Worm (Caenorhabditis elegans) whole organism, L4 larva: ENCODE results near the gene ndub-2.
A peak's percentile ranks its signal among the peaks of the same experiment; 100 is the strongest.

Source experiments
- F26F4.8 ChIP-seq: fragments of 200-800 bp; sonication (Bioruptor generic); conservative IDR thresholded peaks from 2 replicates; pipeline ENCODE4 v1.3.6; 2022; ENCODE audit warnings: missing genetic modification characterization, missing compliant biosample characterization
- F44E2.7 ChIP-seq: fragments of 200-800 bp; sonication (Bioruptor generic); IDR thresholded peaks from 2 replicates; pipeline ENCODE4 v2.1.2; 2022; ENCODE audit warnings: missing genetic modification characterization, missing compliant biosample characterization
- T20F7.1 ChIP-seq: fragments of 200-800 bp; sonication (Bioruptor generic); optimal IDR thresholded peaks from 2 replicates; lab custom pipeline; 2018; ENCODE audit warnings: mild to moderate bottlenecking, missing genetic modification characterization, missing compliant biosample characterization
- T26A8.4 ChIP-seq: fragments of 200-800 bp; sonication (Bioruptor generic); IDR thresholded peaks from 2 replicates; pipeline ENCODE4 v1.3.6; 2022; ENCODE audit warnings: missing genetic modification characterization, missing compliant biosample characterization
- Y105C5A.15 ChIP-seq: fragments of 200-800 bp; sonication (Bioruptor generic); IDR thresholded peaks from 2 replicates; pipeline ENCODE4 v1.3.6; 2022; ENCODE audit warnings: missing genetic modification characterization, missing compliant biosample characterization
- aha-1 ChIP-seq: fragments of 150-350 bp; peaks from one replicate; lab custom pipeline; 2014; ENCODE audit warnings: missing biosample characterization, missing genetic modification characterization
- arid-1 ChIP-seq: fragments of 200-800 bp; sonication (Bioruptor generic); conservative IDR thresholded peaks from 2 replicates; pipeline ENCODE4 v1.3.6; 2022; ENCODE audit warnings: missing genetic modification reagents, missing genetic modification characterization, missing compliant biosample characterization
- ceh-20 ChIP-seq: fragments of 200-800 bp; sonication (Bioruptor generic); IDR thresholded peaks from 2 replicates; pipeline ENCODE4 v1.3.6; 2022; ENCODE audit warnings: missing genetic modification reagents, missing genetic modification characterization, missing compliant biosample characterization
- ces-1 ChIP-seq: fragments of 150-350 bp; sonication (generic microtip); optimal IDR thresholded peaks from 4 replicates; lab custom pipeline; 2014; ENCODE audit warnings: missing biosample characterization, missing genetic modification reagents, missing genetic modification characterization
- ctbp-1 ChIP-seq: fragments of 200-800 bp; sonication (Bioruptor generic); IDR thresholded peaks from 2 replicates; pipeline ENCODE4 v1.3.6; 2022; ENCODE audit warnings: missing genetic modification reagents, missing genetic modification characterization, missing compliant biosample characterization
- daf-16 ChIP-seq, 3 experiments: sonication (generic microtip); optimal IDR thresholded peaks; 2 replicates each; lab custom pipeline; 2016 to 2017; ENCODE audit warnings: missing genetic modification characterization in 3 of 3, missing genetic modification reagents in 3 of 3, mild to moderate bottlenecking in 2 of 3, missing compliant biosample characterization in 2 of 3, missing biosample characterization in 1 of 3, moderate library complexity in 1 of 3
- dmd-6 ChIP-seq: fragments of 200-800 bp; sonication (Bioruptor generic); IDR thresholded peaks from 2 replicates; pipeline ENCODE4 v1.3.6; 2022; ENCODE audit warnings: missing genetic modification reagents, missing genetic modification characterization, missing compliant biosample characterization
- dmd-8 ChIP-seq: fragments of 200-800 bp; sonication (Bioruptor generic); IDR thresholded peaks from 2 replicates; pipeline ENCODE4 v1.3.6; 2022; ENCODE audit warnings: missing genetic modification characterization, missing compliant biosample characterization
- duxl-1 ChIP-seq: sonication (generic microtip); optimal IDR thresholded peaks from 2 replicates; lab custom pipeline; 2016; ENCODE audit warnings: mild to moderate bottlenecking, missing genetic modification characterization, moderate library complexity, missing compliant biosample characterization; ENCODE audit not compliant: poor library complexity
- egl-27 ChIP-seq: sonication (generic microtip); optimal IDR thresholded peaks from 3 replicates; lab custom pipeline; 2017; ENCODE audit warnings: missing biosample characterization, missing genetic modification reagents, missing genetic modification characterization
- egl-43 ChIP-seq: fragments of 200-800 bp; sonication (Bioruptor generic); IDR thresholded peaks from 2 replicates; pipeline ENCODE4 v1.3.6; 2022; ENCODE audit warnings: missing genetic modification reagents, missing genetic modification characterization, missing compliant biosample characterization
- fos-1 ChIP-seq: fragments of 150-350 bp; optimal IDR thresholded peaks from 2 replicates; lab custom pipeline; 2014; ENCODE audit warnings: missing biosample characterization, missing genetic modification characterization
- gei-8 ChIP-seq: fragments of 200-800 bp; sonication (Bioruptor generic); optimal IDR thresholded peaks from 2 replicates; lab custom pipeline; 2018; ENCODE audit warnings: mild to moderate bottlenecking, missing genetic modification characterization, missing compliant biosample characterization
- hif-1 ChIP-seq, 2 experiments: sonication (generic microtip); optimal IDR thresholded peaks; 2 replicates each; lab custom pipeline; 2016 to 2017; ENCODE audit warnings: missing compliant biosample characterization in 2 of 2, missing genetic modification characterization in 2 of 2, missing genetic modification reagents in 2 of 2, missing genotype in 2 of 2, mild to moderate bottlenecking in 1 of 2
- hlh-11 ChIP-seq: fragments of 200-800 bp; sonication (Bioruptor generic); optimal IDR thresholded peaks from 2 replicates; lab custom pipeline; 2018; ENCODE audit warnings: mild to moderate bottlenecking, missing genetic modification characterization, missing compliant biosample characterization
- hlh-30 ChIP-seq: sonication (generic microtip); optimal IDR thresholded peaks from 2 replicates; lab custom pipeline; 2017; ENCODE audit warnings: antibody characterized with exemption, mild to moderate bottlenecking, missing genetic modification characterization, missing compliant biosample characterization; ENCODE audit not compliant: insufficient read depth
- lim-7 ChIP-seq: fragments of 200-800 bp; sonication (Bioruptor generic); IDR thresholded peaks from 2 replicates; pipeline ENCODE4 v1.3.6; 2022; ENCODE audit warnings: missing genetic modification characterization, missing compliant biosample characterization
- madf-9 ChIP-seq: fragments of 200-800 bp; sonication (Bioruptor generic); conservative IDR thresholded peaks from 2 replicates; pipeline ENCODE4 v1.3.6; 2022; ENCODE audit warnings: missing genetic modification reagents, missing genetic modification characterization, missing compliant biosample characterization
- mdl-1 ChIP-seq, 2 experiments: fragments of 150-350 bp in 1 of 2; sonication (generic microtip) in 1 of 2; optimal IDR thresholded peaks; 2 replicates each; lab custom pipeline; 2014 to 2017; ENCODE audit warnings: missing biosample characterization in 2 of 2, missing genetic modification characterization in 2 of 2
- mxl-2 ChIP-seq: fragments of 200-800 bp; sonication (Bioruptor generic); conservative IDR thresholded peaks from 2 replicates; pipeline ENCODE4 v1.3.6; 2022; ENCODE audit warnings: missing genetic modification reagents, missing genetic modification characterization, missing compliant biosample characterization
- nhr-102 ChIP-seq: sonication (generic microtip); optimal IDR thresholded peaks from 2 replicates; lab custom pipeline; 2016; ENCODE audit warnings: mild to moderate bottlenecking, missing genetic modification characterization, moderate library complexity, missing compliant biosample characterization
- nhr-28 ChIP-seq: fragments of 150-350 bp; optimal IDR thresholded peaks from 2 replicates; lab custom pipeline; 2014; ENCODE audit warnings: missing biosample characterization, missing genetic modification characterization
- nhr-6 ChIP-seq: fragments of 150-350 bp; optimal IDR thresholded peaks from 2 replicates; lab custom pipeline; 2014; ENCODE audit warnings: missing biosample characterization, missing genetic modification characterization
- nhr-76 ChIP-seq: fragments of 150-350 bp; optimal IDR thresholded peaks from 2 replicates; lab custom pipeline; 2014; ENCODE audit warnings: missing biosample characterization, missing genetic modification characterization
- pha-4 ChIP-seq, 2 experiments: fragments of 150-350 bp in 1 of 2; fragments of 200-800 bp in 1 of 2; sonication (Bioruptor generic) in 1 of 2; IDR thresholded peaks in 1 of 2; optimal IDR thresholded peaks in 1 of 2; 2 replicates each; pipeline versions ENCODE4 v1.3.6 to Lab custom; 2014 to 2022; ENCODE audit warnings: missing genetic modification characterization in 2 of 2, missing genetic modification reagents in 2 of 2, missing biosample characterization in 1 of 2, missing compliant biosample characterization in 1 of 2
- php-3 ChIP-seq: fragments of 200-800 bp; sonication (Bioruptor generic); IDR thresholded peaks from 2 replicates; pipeline ENCODE4 v1.3.6; 2022; ENCODE audit warnings: missing genetic modification reagents, missing genetic modification characterization, missing compliant biosample characterization
- pqm-1 ChIP-seq: sonication (generic microtip); optimal IDR thresholded peaks from 2 replicates; lab custom pipeline; 2017; ENCODE audit warnings: missing biosample characterization, missing genetic modification characterization
- saeg-2 ChIP-seq: fragments of 200-800 bp; sonication (Bioruptor generic); IDR thresholded peaks from 2 replicates; pipeline ENCODE4 v1.3.6; 2022; ENCODE audit warnings: missing genetic modification reagents, missing genetic modification characterization, missing compliant biosample characterization
- sdz-12 ChIP-seq: fragments of 200-800 bp; sonication (Bioruptor generic); optimal IDR thresholded peaks from 2 replicates; lab custom pipeline; 2018; ENCODE audit warnings: mild to moderate bottlenecking, missing genetic modification characterization, missing compliant biosample characterization
- skn-1 ChIP-seq: fragments of 150-350 bp; optimal IDR thresholded peaks from 2 replicates; lab custom pipeline; 2014; ENCODE audit warnings: missing biosample characterization, missing genetic modification characterization
- snpc-1.2 ChIP-seq: fragments of 200-800 bp; sonication (Bioruptor generic); IDR thresholded peaks from 2 replicates; pipeline ENCODE4 v1.3.6; 2022; ENCODE audit warnings: missing genetic modification reagents, missing genetic modification characterization, missing compliant biosample characterization
- snpc-4 ChIP-seq: fragments of 150-350 bp; optimal IDR thresholded peaks from 2 replicates; lab custom pipeline; 2014; ENCODE audit warnings: missing biosample characterization, missing genetic modification characterization
- unc-130 ChIP-seq: sonication (generic microtip); optimal IDR thresholded peaks from 2 replicates; lab custom pipeline; 2016; ENCODE audit warnings: missing genetic modification reagents, missing genetic modification characterization, missing compliant biosample characterization
- unc-39 ChIP-seq: sonication (generic microtip); optimal IDR thresholded peaks from 2 replicates; lab custom pipeline; 2017; ENCODE audit warnings: missing biosample characterization, missing genetic modification characterization
- unc-62 ChIP-seq, 3 experiments: fragments of 150-350 bp in 1 of 3; sonication (generic microtip); optimal IDR thresholded peaks in 2 of 3; peaks in 1 of 3; 1 replicate in 1 of 3; 2 replicates in 2 of 3; lab custom pipeline; 2014 to 2017; ENCODE audit warnings: missing biosample characterization in 3 of 3, missing genetic modification characterization in 3 of 3, missing genetic modification reagents in 3 of 3, missing genotype in 1 of 3
- vab-7 ChIP-seq: fragments of 200-800 bp; sonication (Bioruptor generic); IDR thresholded peaks from 2 replicates; pipeline ENCODE4 v1.3.6; 2022; ENCODE audit warnings: missing genetic modification reagents, missing genetic modification characterization, missing compliant biosample characterization
- zfp-3 ChIP-seq: fragments of 200-800 bp; sonication (Bioruptor generic); conservative IDR thresholded peaks from 2 replicates; pipeline ENCODE4 v1.3.6; 2022; ENCODE audit warnings: missing genetic modification reagents, missing genetic modification characterization, missing compliant biosample characterization

The ndub-2 gene

DNA sequence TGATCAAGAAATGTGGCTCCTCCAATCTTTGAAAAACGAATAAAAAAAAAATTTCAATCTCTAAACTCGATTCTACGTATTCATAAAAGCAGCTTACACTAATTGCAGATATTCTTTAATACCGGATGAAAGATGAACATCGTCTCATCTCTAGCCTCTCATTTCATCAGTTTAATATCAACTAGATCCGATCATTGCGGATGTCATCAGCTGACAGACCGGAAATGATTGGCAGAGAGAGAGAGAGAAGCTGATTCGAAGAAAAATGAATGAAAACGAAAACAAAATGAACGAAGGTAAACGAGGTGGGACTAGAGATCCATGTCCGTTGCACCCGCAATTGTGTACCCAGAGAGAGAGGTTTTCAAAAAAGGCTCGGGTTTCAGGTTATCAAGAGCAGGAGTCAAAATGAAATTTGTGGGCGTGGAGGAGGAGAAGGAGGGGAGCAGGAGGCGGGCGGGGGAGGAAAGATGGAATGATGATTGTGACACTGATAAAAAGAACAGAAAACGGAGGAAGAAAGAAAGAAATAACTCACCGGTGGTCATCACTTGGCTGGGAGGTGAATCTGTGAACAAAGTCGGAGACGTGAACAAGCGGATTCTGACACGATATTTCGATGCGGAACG, 18.8 kb downstream of the ndub-2 start:
- TF ChIP-seq saeg-2 (no peak), dmd-8 (GFP tag; lab: Robert Waterston, UW) (no peak), T20F7.1 (GFP tag; lab: Kevin White, UChicago) (no peak), vab-7 (no peak), unc-39 (tag; lab: Kevin White, UChicago) (no peak), fos-1 (tag; lab: Kevin White, UChicago) (no peak), pha-4 (GFP tag; IDR thresholded peaks at IDR 0.05; lab: Robert Waterston, UW) (no peak), pha-4 (tag; optimal IDR thresholded peaks at IDR 0.05; lab: Kevin White, UChicago) (no peak), Y105C5A.15 (GFP tag; lab: Robert Waterston, UW) (no peak), lim-7 (GFP tag; lab: Robert Waterston, UW) (no peak), aha-1 (tag; lab: Kevin White, UChicago) (peak; percentile 59), ces-1 (GFP tag; lab: Kevin White, UChicago) (no peak), daf-16 (GFP tag; optimal IDR thresholded peaks at IDR 0.05; lab: Kevin White, UChicago) (no peak), daf-16 (tag; optimal IDR thresholded peaks at IDR 0.05; lab: Kevin White, UChicago) (no peak), egl-27 (tag; lab: Kevin White, UChicago) (no peak), sdz-12 (no peak), mdl-1 (tag; optimal IDR thresholded peaks at IDR 0.05; lab: Kevin White, UChicago) (no peak), duxl-1 (tag; lab: Kevin White, UChicago) (no peak), snpc-1.2 (GFP tag; lab: Robert Waterston, UW) (no peak), skn-1 (no peak), zfp-3 (GFP tag; lab: Robert Waterston, UW) (no peak), dmd-6 (GFP tag; lab: Robert Waterston, UW) (0 out of 2 replicates have a peak, but pooled peaks have one; percentile 20), hlh-30 (peak; percentile 12), hif-1 (tag; optimal IDR thresholded peaks at IDR 0.05; lab: Kevin White, UChicago) (no peak), pqm-1 (tag; lab: Kevin White, UChicago) (peak; percentile 10), F26F4.8 (GFP tag; lab: Robert Waterston, UW) (no peak), snpc-4 (tag; lab: Kevin White, UChicago) (no peak), unc-130 (GFP tag; lab: Kevin White, UChicago) (no peak), php-3 (GFP tag; lab: Robert Waterston, UW) (no peak), nhr-102 (tag; lab: Kevin White, UChicago) (no peak), nhr-76 (tag; lab: Kevin White, UChicago) (no peak), ctbp-1 (GFP tag; lab: Robert Waterston, UW) (no peak), hlh-11 (tag; lab: Kevin White, UChicago) (no peak), F44E2.7 (GFP tag; lab: Robert Waterston, UW) (no peak)

DNA sequence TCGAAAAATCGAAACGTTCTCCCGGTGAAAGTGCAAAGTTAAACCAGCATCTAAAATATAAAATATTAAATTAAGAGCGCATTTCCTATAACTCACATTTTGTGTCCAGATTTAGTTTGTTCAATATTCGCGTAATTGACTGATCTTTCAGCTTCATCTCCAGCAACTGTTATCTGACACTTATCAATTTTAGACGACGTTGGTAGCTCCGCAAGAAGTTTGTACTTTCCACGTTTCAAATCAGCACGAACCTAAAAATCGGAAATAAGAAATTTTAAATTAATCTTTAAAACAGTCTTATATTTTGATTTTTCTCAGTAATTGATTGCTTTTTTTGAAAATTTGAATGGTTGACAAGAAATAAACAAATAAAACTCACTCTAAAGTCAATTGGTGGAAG, 21.5 kb downstream of the ndub-2 start:
- TF ChIP-seq egl-43 (GFP tag; lab: Robert Waterston, UW) (no peak), unc-62 (GFP tag; optimal IDR thresholded peaks at IDR 0.05 in 1 of 2; lab: Kevin White, UChicago) (peak in 1 of 2 experiments; percentile 91), unc-62 (tag; optimal IDR thresholded peaks at IDR 0.05; lab: Kevin White, UChicago) (no peak), ceh-20 (no peak)

DNA sequence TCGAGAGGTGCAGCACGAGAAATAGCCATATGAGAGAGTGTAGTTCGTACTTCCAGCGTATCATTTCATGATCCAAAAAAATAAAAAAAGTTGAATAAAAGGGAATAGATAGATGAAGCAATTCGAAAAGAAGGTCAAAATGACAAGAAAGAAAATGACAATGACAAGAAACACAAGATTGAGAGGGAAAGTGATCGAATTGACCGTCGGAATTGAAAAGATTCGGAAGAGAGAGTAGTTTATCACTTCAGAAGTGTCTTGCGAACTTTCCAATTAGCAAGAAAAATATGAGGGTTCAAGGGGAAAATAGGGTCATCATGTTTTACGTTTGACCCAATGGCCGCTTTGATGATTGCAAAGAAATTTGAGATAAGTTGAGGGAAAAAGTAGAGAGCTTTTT, 23.5 kb downstream of the ndub-2 start, which contains the start of gene dep-1:
Gene dep-1 (minus strand): TSS at position 95 of the 400 bp plus-strand sequence.
- TF ChIP-seq T26A8.4 (GFP tag; lab: Robert Waterston, UW) (no peak), php-3 (GFP tag; lab: Robert Waterston, UW) (no peak), daf-16 (GFP tag; optimal IDR thresholded peaks at IDR 0.05; lab: Kevin White, UChicago) (no peak), daf-16 (tag; optimal IDR thresholded peaks at IDR 0.05; lab: Kevin White, UChicago) (no peak), ces-1 (GFP tag; lab: Kevin White, UChicago) (no peak), F44E2.7 (GFP tag; lab: Robert Waterston, UW) (no peak), mxl-2 (no peak), egl-43 (GFP tag; lab: Robert Waterston, UW) (no peak), nhr-6 (tag; lab: Kevin White, UChicago) (no peak), snpc-4 (tag; lab: Kevin White, UChicago) (no peak), arid-1 (no peak), madf-9 (GFP tag; lab: Robert Waterston, UW) (no peak), vab-7 (no peak), nhr-28 (tag; lab: Kevin White, UChicago) (no peak), gei-8 (no peak)
